Worm (Caenorhabditis elegans) whole organism, L4 larva: ENCODE results near the gene K08D8.1.
A peak's percentile ranks its signal among the peaks of the same experiment; 100 is the strongest.

ENCODE experiments used
- T20F7.1 ChIP-seq: fragments of 200-800 bp; sonication (Bioruptor generic); optimal IDR thresholded peaks from 2 replicates; lab custom pipeline; 2018; ENCODE audit warnings: mild to moderate bottlenecking, missing genetic modification characterization, missing compliant biosample characterization
- T26A8.4 ChIP-seq: fragments of 200-800 bp; sonication (Bioruptor generic); IDR thresholded peaks from 2 replicates; pipeline ENCODE4 v1.3.6; 2022; ENCODE audit warnings: missing genetic modification characterization, missing compliant biosample characterization
- Y105C5A.15 ChIP-seq: fragments of 200-800 bp; sonication (Bioruptor generic); IDR thresholded peaks from 2 replicates; pipeline ENCODE4 v1.3.6; 2022; ENCODE audit warnings: missing genetic modification characterization, missing compliant biosample characterization
- Y48G9A.11 ChIP-seq: fragments of 200-800 bp; sonication (Bioruptor generic); IDR thresholded peaks from 2 replicates; pipeline ENCODE4 v1.3.6; 2022; ENCODE audit warnings: missing genetic modification reagents, missing genetic modification characterization, missing compliant biosample characterization
- Y75B8A.6 ChIP-seq: fragments of 200-800 bp; sonication (Bioruptor generic); IDR thresholded peaks from 2 replicates; pipeline ENCODE4 v1.3.6; 2022; ENCODE audit warnings: missing genetic modification reagents, missing genetic modification characterization, missing compliant biosample characterization
- arid-1 ChIP-seq: fragments of 200-800 bp; sonication (Bioruptor generic); conservative IDR thresholded peaks from 2 replicates; pipeline ENCODE4 v1.3.6; 2022; ENCODE audit warnings: missing genetic modification reagents, missing genetic modification characterization, missing compliant biosample characterization
- attf-4 ChIP-seq: sonication (generic microtip); optimal IDR thresholded peaks from 3 replicates; lab custom pipeline; 2017; ENCODE audit warnings: missing biosample characterization, missing genetic modification characterization
- ceh-20 ChIP-seq: fragments of 200-800 bp; sonication (Bioruptor generic); IDR thresholded peaks from 2 replicates; pipeline ENCODE4 v1.3.6; 2022; ENCODE audit warnings: missing genetic modification reagents, missing genetic modification characterization, missing compliant biosample characterization
- ceh-62 ChIP-seq: sonication (generic microtip); optimal IDR thresholded peaks from 2 replicates; lab custom pipeline; 2017; ENCODE audit warnings: missing biosample characterization, missing genetic modification characterization
- ceh-82 ChIP-seq: sonication (generic microtip); optimal IDR thresholded peaks from 2 replicates; lab custom pipeline; 2017; ENCODE audit warnings: missing biosample characterization, missing genetic modification characterization
- cey-2 ChIP-seq: sonication (generic microtip); optimal IDR thresholded peaks from 3 replicates; lab custom pipeline; 2017; ENCODE audit warnings: missing genetic modification characterization, mild to moderate bottlenecking, missing compliant biosample characterization, antibody characterized with exemption, borderline replicate concordance; ENCODE audit not compliant: insufficient read depth
- ctbp-1 ChIP-seq: fragments of 200-800 bp; sonication (Bioruptor generic); IDR thresholded peaks from 2 replicates; pipeline ENCODE4 v1.3.6; 2022; ENCODE audit warnings: missing genetic modification reagents, missing genetic modification characterization, missing compliant biosample characterization
- daf-12 ChIP-seq: fragments of 150-350 bp; optimal IDR thresholded peaks from 2 replicates; lab custom pipeline; 2014; ENCODE audit warnings: missing biosample characterization, missing genetic modification reagents, missing genetic modification characterization
- daf-16 ChIP-seq, 3 experiments: sonication (generic microtip); optimal IDR thresholded peaks; 2 replicates each; lab custom pipeline; 2016 to 2017; ENCODE audit warnings: missing genetic modification characterization in 3 of 3, missing genetic modification reagents in 3 of 3, mild to moderate bottlenecking in 2 of 3, missing compliant biosample characterization in 2 of 3, missing biosample characterization in 1 of 3, moderate library complexity in 1 of 3
- dmd-6 ChIP-seq: fragments of 200-800 bp; sonication (Bioruptor generic); IDR thresholded peaks from 2 replicates; pipeline ENCODE4 v1.3.6; 2022; ENCODE audit warnings: missing genetic modification reagents, missing genetic modification characterization, missing compliant biosample characterization
- dmd-8 ChIP-seq: fragments of 200-800 bp; sonication (Bioruptor generic); IDR thresholded peaks from 2 replicates; pipeline ENCODE4 v1.3.6; 2022; ENCODE audit warnings: missing genetic modification characterization, missing compliant biosample characterization
- dpl-1 ChIP-seq: fragments of 150-350 bp; optimal IDR thresholded peaks from 2 replicates; lab custom pipeline; 2014; ENCODE audit warnings: missing biosample characterization, missing genetic modification reagents, missing genetic modification characterization
- dve-1 ChIP-seq: sonication (generic microtip); optimal IDR thresholded peaks from 2 replicates; lab custom pipeline; 2017; ENCODE audit warnings: antibody characterized with exemption, mild to moderate bottlenecking, missing genetic modification characterization, missing compliant biosample characterization; ENCODE audit not compliant: insufficient read depth
- egl-27 ChIP-seq: sonication (generic microtip); optimal IDR thresholded peaks from 3 replicates; lab custom pipeline; 2017; ENCODE audit warnings: missing biosample characterization, missing genetic modification reagents, missing genetic modification characterization
- fkh-10 ChIP-seq: fragments of 150-350 bp; optimal IDR thresholded peaks from 2 replicates; lab custom pipeline; 2014; ENCODE audit warnings: missing biosample characterization, missing genetic modification reagents, missing genetic modification characterization
- fos-1 ChIP-seq: fragments of 150-350 bp; optimal IDR thresholded peaks from 2 replicates; lab custom pipeline; 2014; ENCODE audit warnings: missing biosample characterization, missing genetic modification characterization
- gei-8 ChIP-seq: fragments of 200-800 bp; sonication (Bioruptor generic); optimal IDR thresholded peaks from 2 replicates; lab custom pipeline; 2018; ENCODE audit warnings: mild to moderate bottlenecking, missing genetic modification characterization, missing compliant biosample characterization
- hlh-11 ChIP-seq: fragments of 200-800 bp; sonication (Bioruptor generic); optimal IDR thresholded peaks from 2 replicates; lab custom pipeline; 2018; ENCODE audit warnings: mild to moderate bottlenecking, missing genetic modification characterization, missing compliant biosample characterization
- hlh-30 ChIP-seq: sonication (generic microtip); optimal IDR thresholded peaks from 2 replicates; lab custom pipeline; 2017; ENCODE audit warnings: antibody characterized with exemption, mild to moderate bottlenecking, missing genetic modification characterization, missing compliant biosample characterization; ENCODE audit not compliant: insufficient read depth
- jun-1 ChIP-seq: fragments of 150-350 bp; optimal IDR thresholded peaks from 2 replicates; lab custom pipeline; 2014; ENCODE audit warnings: missing biosample characterization, missing genetic modification reagents, missing genetic modification characterization
- lin-29 ChIP-seq: fragments of 200-800 bp; sonication (Bioruptor generic); IDR thresholded peaks from 2 replicates; pipeline ENCODE4 v1.3.6; 2022; ENCODE audit warnings: missing genetic modification reagents, missing genetic modification characterization, missing compliant biosample characterization
- mdt-29 ChIP-seq: fragments of 200-800 bp; sonication (Bioruptor generic); IDR thresholded peaks from 2 replicates; pipeline ENCODE4 v1.3.6; 2022; ENCODE audit warnings: missing genetic modification reagents, missing genetic modification characterization, missing compliant biosample characterization
- mes-2 ChIP-seq: sonication (generic microtip); optimal IDR thresholded peaks from 2 replicates; lab custom pipeline; 2016; ENCODE audit warnings: missing genotype, mild to moderate bottlenecking, missing genetic modification characterization, missing compliant biosample characterization; ENCODE audit not compliant: poor library complexity, severe bottlenecking
- mxl-3 ChIP-seq: fragments of 200-800 bp; sonication (Bioruptor generic); optimal IDR thresholded peaks from 2 replicates; lab custom pipeline; 2018; ENCODE audit warnings: mild to moderate bottlenecking, missing genetic modification characterization, missing compliant biosample characterization
- nhr-237 ChIP-seq: sonication (generic microtip); optimal IDR thresholded peaks from 2 replicates; lab custom pipeline; 2017; ENCODE audit warnings: missing biosample characterization, missing genetic modification characterization
- nhr-28 ChIP-seq: fragments of 150-350 bp; optimal IDR thresholded peaks from 2 replicates; lab custom pipeline; 2014; ENCODE audit warnings: missing biosample characterization, missing genetic modification characterization
- nhr-41 ChIP-seq: fragments of 200-800 bp; sonication (Bioruptor generic); IDR thresholded peaks from 2 replicates; pipeline ENCODE4 v1.3.6; 2022; ENCODE audit warnings: missing genetic modification reagents, missing genetic modification characterization, missing compliant biosample characterization
- nhr-42 ChIP-seq: fragments of 200-800 bp; sonication (Bioruptor generic); IDR thresholded peaks from 2 replicates; pipeline ENCODE4 v1.3.6; 2022; ENCODE audit warnings: missing genetic modification characterization, missing compliant biosample characterization
- nhr-48 ChIP-seq: sonication (generic microtip); optimal IDR thresholded peaks from 2 replicates; lab custom pipeline; 2016; ENCODE audit warnings: mild to moderate bottlenecking, missing genetic modification characterization, missing compliant biosample characterization
- nhr-6 ChIP-seq: fragments of 150-350 bp; optimal IDR thresholded peaks from 2 replicates; lab custom pipeline; 2014; ENCODE audit warnings: missing biosample characterization, missing genetic modification characterization
- nhr-76 ChIP-seq: fragments of 150-350 bp; optimal IDR thresholded peaks from 2 replicates; lab custom pipeline; 2014; ENCODE audit warnings: missing biosample characterization, missing genetic modification characterization
- nhr-77 ChIP-seq: fragments of 150-350 bp; optimal IDR thresholded peaks from 2 replicates; lab custom pipeline; 2014; ENCODE audit warnings: missing biosample characterization, missing genetic modification characterization
- php-3 ChIP-seq: fragments of 200-800 bp; sonication (Bioruptor generic); IDR thresholded peaks from 2 replicates; pipeline ENCODE4 v1.3.6; 2022; ENCODE audit warnings: missing genetic modification reagents, missing genetic modification characterization, missing compliant biosample characterization
- pqm-1 ChIP-seq: sonication (generic microtip); optimal IDR thresholded peaks from 2 replicates; lab custom pipeline; 2017; ENCODE audit warnings: missing biosample characterization, missing genetic modification characterization
- sdz-12 ChIP-seq: fragments of 200-800 bp; sonication (Bioruptor generic); optimal IDR thresholded peaks from 2 replicates; lab custom pipeline; 2018; ENCODE audit warnings: mild to moderate bottlenecking, missing genetic modification characterization, missing compliant biosample characterization
- set-16 ChIP-seq: fragments of 200-800 bp; sonication (Bioruptor generic); IDR thresholded peaks from 2 replicates; pipeline ENCODE4 v1.3.6; 2022; ENCODE audit warnings: missing genetic modification reagents, missing genetic modification characterization, missing compliant biosample characterization
- snpc-1.2 ChIP-seq: fragments of 200-800 bp; sonication (Bioruptor generic); IDR thresholded peaks from 2 replicates; pipeline ENCODE4 v1.3.6; 2022; ENCODE audit warnings: missing genetic modification reagents, missing genetic modification characterization, missing compliant biosample characterization
- tag-97 ChIP-seq: fragments of 200-800 bp; sonication (Bioruptor generic); IDR thresholded peaks from 2 replicates; pipeline ENCODE4 v1.3.6; 2022; ENCODE audit warnings: missing genetic modification characterization, missing compliant biosample characterization
- tra-1 ChIP-seq: fragments of 200-800 bp; sonication (Bioruptor generic); IDR thresholded peaks from 2 replicates; pipeline ENCODE4 v1.3.6; 2022; ENCODE audit warnings: missing genetic modification reagents, missing genetic modification characterization, missing compliant biosample characterization
- unc-62 ChIP-seq, 3 experiments: fragments of 150-350 bp in 1 of 3; sonication (generic microtip); optimal IDR thresholded peaks in 2 of 3; peaks in 1 of 3; 1 replicate in 1 of 3; 2 replicates in 2 of 3; lab custom pipeline; 2014 to 2017; ENCODE audit warnings: missing biosample characterization in 3 of 3, missing genetic modification characterization in 3 of 3, missing genetic modification reagents in 3 of 3, missing genotype in 1 of 3
- zip-2 ChIP-seq: fragments of 150-350 bp; optimal IDR thresholded peaks from 2 replicates; lab custom pipeline; 2014; ENCODE audit warnings: missing biosample characterization, missing genetic modification characterization

K08D8.1 gene

ce11 chrIV:12859797-12860196 lies 32.5 kb upstream of the K08D8.1 start, which contains the start of gene gcy-18:
Gene gcy-18, plus strand, starts transcription at chrIV:12860097.
- no peak for TF ChIP-seq dpl-1 (GFP tag; lab: Kevin White, UChicago)
- no peak for TF ChIP-seq fkh-10 (GFP tag; lab: Kevin White, UChicago)
- no peak for TF ChIP-seq nhr-48
- TF ChIP-seq lin-29 (GFP tag; lab: Robert Waterston, UW) = no peak
- peak in 1 of 2 experiments; percentile 77 for TF ChIP-seq unc-62 (GFP tag; optimal IDR thresholded peaks at IDR 0.05 in 1 of 2; lab: Kevin White, UChicago)
- no peak for TF ChIP-seq unc-62 (tag; optimal IDR thresholded peaks at IDR 0.05; lab: Kevin White, UChicago)
- TF ChIP-seq dmd-8 (GFP tag; lab: Robert Waterston, UW) = no peak
- TF ChIP-seq jun-1 = no peak
- no peak for TF ChIP-seq T26A8.4 (GFP tag; lab: Robert Waterston, UW)

ce11 chrIV:12865884-12866283 lies 26.4 kb upstream of the K08D8.1 start, which contains the start of gene clec-186:
Gene clec-186, plus strand, starts transcription at chrIV:12866109.
- TF ChIP-seq Y75B8A.6 (GFP tag; lab: Robert Waterston, UW) (no peak), lin-29 (GFP tag; lab: Robert Waterston, UW) (no peak), snpc-1.2 (GFP tag; lab: Robert Waterston, UW) (no peak), hlh-30 (peak; percentile 15), tra-1 (peak; percentile 36; the same call in 1 of the 2 replicates), ceh-20 (GFP tag; lab: Robert Waterston, UW) (no peak), dve-1 (tag; lab: Kevin White, UChicago) (peak; percentile 60), ceh-82 (tag; lab: Kevin White, UChicago) (no peak), mdt-29 (GFP tag; lab: Robert Waterston, UW) (no peak), Y105C5A.15 (GFP tag; lab: Robert Waterston, UW) (no peak), sdz-12 (GFP tag; lab: Kevin White, UChicago) (no peak), nhr-41 (peak; percentile 80; the same call in 1 of the 2 replicates), egl-27 (tag; lab: Kevin White, UChicago) (no peak), mxl-3 (GFP tag; lab: Kevin White, UChicago) (no peak), cey-2 (tag; lab: Kevin White, UChicago) (no peak), mes-2 (tag; lab: Kevin White, UChicago) (no peak), daf-12 (tag; lab: Kevin White, UChicago) (no peak), nhr-42 (no peak), fos-1 (tag; lab: Kevin White, UChicago) (no peak), php-3 (GFP tag; lab: Robert Waterston, UW) (peak; percentile 67; the same call in 1 of the 2 replicates), hlh-11 (tag; lab: Kevin White, UChicago) (peak; percentile 72), gei-8 (GFP tag; lab: Kevin White, UChicago) (no peak), arid-1 (no peak), unc-62 (GFP tag; optimal IDR thresholded peaks at IDR 0.05 in 1 of 2; lab: Kevin White, UChicago) (peak in 1 of 2 experiments; percentile 85), unc-62 (tag; optimal IDR thresholded peaks at IDR 0.05; lab: Kevin White, UChicago) (no peak), Y48G9A.11 (no peak), set-16 (no peak), dmd-6 (peak; percentile 95), zip-2 (tag; lab: Kevin White, UChicago) (no peak), tag-97 (GFP tag; lab: Robert Waterston, UW) (no peak), nhr-48 (peak; percentile 49), ceh-62 (tag; lab: Kevin White, UChicago) (no peak), pqm-1 (tag; lab: Kevin White, UChicago) (peak; percentile 84), fkh-10 (GFP tag; lab: Kevin White, UChicago) (no peak), nhr-6 (tag; lab: Kevin White, UChicago) (peak; percentile 29), nhr-237 (no peak), ctbp-1 (no peak), nhr-28 (tag; lab: Kevin White, UChicago) (peak; percentile 77), daf-16 (GFP tag; optimal IDR thresholded peaks at IDR 0.05; lab: Kevin White, UChicago) (no peak), daf-16 (tag; optimal IDR thresholded peaks at IDR 0.05; lab: Kevin White, UChicago) (no peak), T20F7.1 (GFP tag; lab: Kevin White, UChicago) (no peak), attf-4 (tag; lab: Kevin White, UChicago) (no peak), nhr-77 (tag; lab: Kevin White, UChicago) (peak; percentile 38), nhr-76 (tag; lab: Kevin White, UChicago) (no peak)
